Worm (Caenorhabditis elegans) whole organism, L4/young adult: ENCODE data around the gene srh-147.

Source experiments
- W03F9.2 ChIP-seq: fragments of 150-350 bp; optimal IDR thresholded peaks from 2 replicates; lab custom pipeline; 2014; ENCODE audit warnings: missing biosample characterization, missing genetic modification characterization
- dao-5 ChIP-seq: sonication (generic microtip); optimal IDR thresholded peaks from 2 replicates; lab custom pipeline; 2016; ENCODE audit warnings: missing genotype, missing genetic modification characterization, moderate library complexity, missing compliant biosample characterization
- him-1 ChIP-seq: sonication (generic microtip); optimal IDR thresholded peaks from 2 replicates; lab custom pipeline; 2016; ENCODE audit warnings: missing genotype, missing genetic modification reagents, missing genetic modification characterization, missing compliant biosample characterization

srh-147 gene

DNA sequence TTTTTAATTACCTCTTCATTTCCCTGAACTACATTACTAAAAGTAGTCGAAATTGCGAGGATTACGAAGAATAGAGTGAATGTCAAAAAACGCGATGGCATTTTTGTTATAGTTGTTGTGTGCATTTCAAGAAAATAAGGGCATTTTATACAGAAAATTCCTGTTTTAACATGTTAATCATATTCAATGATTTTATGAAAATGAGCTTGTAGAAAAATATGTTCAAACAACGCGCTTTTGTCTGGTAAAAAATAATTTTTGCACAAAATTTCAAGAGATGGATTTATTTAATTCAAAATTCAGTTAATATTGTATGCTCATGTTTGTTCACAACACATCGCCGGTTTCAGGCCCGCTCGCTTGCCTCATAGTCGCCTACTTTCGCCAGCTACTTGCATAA, 52.0 kb downstream of the srh-147 start, which contains the start of gene T26E4.10:
T26E4.10 (minus strand) TSS at position 101 of the 400 bp plus-strand sequence.
- TF ChIP-seq dao-5 (tag; lab: Kevin White, UChicago) (no peak), W03F9.2 (no peak), him-1 (tag; lab: Kevin White, UChicago) (no peak)
